Worm (Caenorhabditis elegans) whole organism, L4 larva: ENCODE results near the gene srj-37.
A peak's percentile ranks its signal among the peaks of the same experiment; 100 is the strongest.

Experiments
- F26F4.8 ChIP-seq: fragments of 200-800 bp; sonication (Bioruptor generic); conservative IDR thresholded peaks from 2 replicates; pipeline ENCODE4 v1.3.6; 2022; ENCODE audit warnings: missing genetic modification characterization, missing compliant biosample characterization
- F37D6.2 ChIP-seq: sonication (generic microtip); optimal IDR thresholded peaks from 2 replicates; lab custom pipeline; 2016; ENCODE audit warnings: mild to moderate bottlenecking, missing genetic modification characterization, missing compliant biosample characterization
- ZK337.2 ChIP-seq: fragments of 200-800 bp; sonication (Bioruptor generic); IDR thresholded peaks from 2 replicates; pipeline ENCODE4 v1.3.6; 2022; ENCODE audit warnings: missing genetic modification reagents, missing genetic modification characterization, missing compliant biosample characterization
- arid-1 ChIP-seq: fragments of 200-800 bp; sonication (Bioruptor generic); conservative IDR thresholded peaks from 2 replicates; pipeline ENCODE4 v1.3.6; 2022; ENCODE audit warnings: missing genetic modification reagents, missing genetic modification characterization, missing compliant biosample characterization
- ceh-20 ChIP-seq: fragments of 200-800 bp; sonication (Bioruptor generic); IDR thresholded peaks from 2 replicates; pipeline ENCODE4 v1.3.6; 2022; ENCODE audit warnings: missing genetic modification reagents, missing genetic modification characterization, missing compliant biosample characterization
- ceh-32 ChIP-seq: sonication (generic microtip); optimal IDR thresholded peaks from 2 replicates; lab custom pipeline; 2016; ENCODE audit warnings: mild to moderate bottlenecking, missing genetic modification characterization, missing compliant biosample characterization; ENCODE audit not compliant: poor library complexity
- ceh-82 ChIP-seq: sonication (generic microtip); optimal IDR thresholded peaks from 2 replicates; lab custom pipeline; 2017; ENCODE audit warnings: missing biosample characterization, missing genetic modification characterization
- daf-16 ChIP-seq, 3 experiments: sonication (generic microtip); optimal IDR thresholded peaks; 2 replicates each; lab custom pipeline; 2016 to 2017; ENCODE audit warnings: missing genetic modification characterization in 3 of 3, missing genetic modification reagents in 3 of 3, mild to moderate bottlenecking in 2 of 3, missing compliant biosample characterization in 2 of 3, missing biosample characterization in 1 of 3, moderate library complexity in 1 of 3
- daf-19 ChIP-seq: fragments of 200-800 bp; sonication (Bioruptor generic); conservative IDR thresholded peaks from 2 replicates; pipeline ENCODE4 v1.3.6; 2022; ENCODE audit warnings: missing genetic modification characterization, missing compliant biosample characterization
- dpl-1 ChIP-seq: fragments of 150-350 bp; optimal IDR thresholded peaks from 2 replicates; lab custom pipeline; 2014; ENCODE audit warnings: missing biosample characterization, missing genetic modification reagents, missing genetic modification characterization
- duxl-1 ChIP-seq: sonication (generic microtip); optimal IDR thresholded peaks from 2 replicates; lab custom pipeline; 2016; ENCODE audit warnings: mild to moderate bottlenecking, missing genetic modification characterization, moderate library complexity, missing compliant biosample characterization; ENCODE audit not compliant: poor library complexity
- dve-1 ChIP-seq: sonication (generic microtip); optimal IDR thresholded peaks from 2 replicates; lab custom pipeline; 2017; ENCODE audit warnings: antibody characterized with exemption, mild to moderate bottlenecking, missing genetic modification characterization, missing compliant biosample characterization; ENCODE audit not compliant: insufficient read depth
- fkh-10 ChIP-seq: fragments of 150-350 bp; optimal IDR thresholded peaks from 2 replicates; lab custom pipeline; 2014; ENCODE audit warnings: missing biosample characterization, missing genetic modification reagents, missing genetic modification characterization
- fos-1 ChIP-seq: fragments of 150-350 bp; optimal IDR thresholded peaks from 2 replicates; lab custom pipeline; 2014; ENCODE audit warnings: missing biosample characterization, missing genetic modification characterization
- hif-1 ChIP-seq, 2 experiments: sonication (generic microtip); optimal IDR thresholded peaks; 2 replicates each; lab custom pipeline; 2016 to 2017; ENCODE audit warnings: missing compliant biosample characterization in 2 of 2, missing genetic modification characterization in 2 of 2, missing genetic modification reagents in 2 of 2, missing genotype in 2 of 2, mild to moderate bottlenecking in 1 of 2
- hlh-30 ChIP-seq: sonication (generic microtip); optimal IDR thresholded peaks from 2 replicates; lab custom pipeline; 2017; ENCODE audit warnings: antibody characterized with exemption, mild to moderate bottlenecking, missing genetic modification characterization, missing compliant biosample characterization; ENCODE audit not compliant: insufficient read depth
- hmg-1.1 ChIP-seq: fragments of 200-800 bp; sonication (Bioruptor generic); IDR thresholded peaks from 2 replicates; pipeline ENCODE4 v1.3.6; 2022; ENCODE audit warnings: missing genetic modification reagents, missing genetic modification characterization, missing compliant biosample characterization
- lim-7 ChIP-seq: fragments of 200-800 bp; sonication (Bioruptor generic); IDR thresholded peaks from 2 replicates; pipeline ENCODE4 v1.3.6; 2022; ENCODE audit warnings: missing genetic modification characterization, missing compliant biosample characterization
- lin-13 ChIP-seq: fragments of 150-350 bp; optimal IDR thresholded peaks from 2 replicates; lab custom pipeline; 2014; ENCODE audit warnings: missing biosample characterization, missing genetic modification reagents, missing genetic modification characterization
- lsy-2 ChIP-seq, 2 experiments: fragments of 150-350 bp in 1 of 2; sonication (generic microtip) in 1 of 2; optimal IDR thresholded peaks; 2 replicates each; lab custom pipeline; 2014 to 2017; ENCODE audit warnings: missing biosample characterization in 2 of 2, missing genetic modification characterization in 2 of 2
- mdl-1 ChIP-seq, 2 experiments: fragments of 150-350 bp in 1 of 2; sonication (generic microtip) in 1 of 2; optimal IDR thresholded peaks; 2 replicates each; lab custom pipeline; 2014 to 2017; ENCODE audit warnings: missing biosample characterization in 2 of 2, missing genetic modification characterization in 2 of 2
- mep-1 ChIP-seq: fragments of 150-350 bp; sonication (generic microtip); optimal IDR thresholded peaks from 3 replicates; lab custom pipeline; 2014; ENCODE audit warnings: missing biosample characterization, missing genetic modification characterization
- mes-2 ChIP-seq: sonication (generic microtip); optimal IDR thresholded peaks from 2 replicates; lab custom pipeline; 2016; ENCODE audit warnings: missing genotype, mild to moderate bottlenecking, missing genetic modification characterization, missing compliant biosample characterization; ENCODE audit not compliant: poor library complexity, severe bottlenecking
- mxl-2 ChIP-seq: fragments of 200-800 bp; sonication (Bioruptor generic); conservative IDR thresholded peaks from 2 replicates; pipeline ENCODE4 v1.3.6; 2022; ENCODE audit warnings: missing genetic modification reagents, missing genetic modification characterization, missing compliant biosample characterization
- mxl-3 ChIP-seq: fragments of 200-800 bp; sonication (Bioruptor generic); optimal IDR thresholded peaks from 2 replicates; lab custom pipeline; 2018; ENCODE audit warnings: mild to moderate bottlenecking, missing genetic modification characterization, missing compliant biosample characterization
- nhr-10 ChIP-seq: fragments of 150-350 bp; optimal IDR thresholded peaks from 2 replicates; lab custom pipeline; 2014; ENCODE audit warnings: missing biosample characterization, missing genetic modification characterization
- nhr-102 ChIP-seq: sonication (generic microtip); optimal IDR thresholded peaks from 2 replicates; lab custom pipeline; 2016; ENCODE audit warnings: mild to moderate bottlenecking, missing genetic modification characterization, moderate library complexity, missing compliant biosample characterization
- nhr-11 ChIP-seq: fragments of 150-350 bp; optimal IDR thresholded peaks from 2 replicates; lab custom pipeline; 2014; ENCODE audit warnings: missing biosample characterization, missing genetic modification characterization
- nhr-111 ChIP-seq: fragments of 200-800 bp; sonication (Bioruptor generic); optimal IDR thresholded peaks from 2 replicates; lab custom pipeline; 2018; ENCODE audit warnings: mild to moderate bottlenecking, missing genetic modification characterization, missing compliant biosample characterization
- nhr-25 ChIP-seq: sonication (generic microtip); optimal IDR thresholded peaks from 2 replicates; lab custom pipeline; 2017; ENCODE audit warnings: missing genetic modification characterization, mild to moderate bottlenecking, missing compliant biosample characterization, antibody characterized with exemption, moderate library complexity, borderline replicate concordance; ENCODE audit not compliant: insufficient read depth
- nhr-28 ChIP-seq: fragments of 150-350 bp; optimal IDR thresholded peaks from 2 replicates; lab custom pipeline; 2014; ENCODE audit warnings: missing biosample characterization, missing genetic modification characterization
- nhr-48 ChIP-seq: sonication (generic microtip); optimal IDR thresholded peaks from 2 replicates; lab custom pipeline; 2016; ENCODE audit warnings: mild to moderate bottlenecking, missing genetic modification characterization, missing compliant biosample characterization
- nhr-6 ChIP-seq: fragments of 150-350 bp; optimal IDR thresholded peaks from 2 replicates; lab custom pipeline; 2014; ENCODE audit warnings: missing biosample characterization, missing genetic modification characterization
- nhr-77 ChIP-seq: fragments of 150-350 bp; optimal IDR thresholded peaks from 2 replicates; lab custom pipeline; 2014; ENCODE audit warnings: missing biosample characterization, missing genetic modification characterization
- php-3 ChIP-seq: fragments of 200-800 bp; sonication (Bioruptor generic); IDR thresholded peaks from 2 replicates; pipeline ENCODE4 v1.3.6; 2022; ENCODE audit warnings: missing genetic modification reagents, missing genetic modification characterization, missing compliant biosample characterization
- sdz-12 ChIP-seq: fragments of 200-800 bp; sonication (Bioruptor generic); optimal IDR thresholded peaks from 2 replicates; lab custom pipeline; 2018; ENCODE audit warnings: mild to moderate bottlenecking, missing genetic modification characterization, missing compliant biosample characterization
- skn-1 ChIP-seq: fragments of 150-350 bp; optimal IDR thresholded peaks from 2 replicates; lab custom pipeline; 2014; ENCODE audit warnings: missing biosample characterization, missing genetic modification characterization
- tag-97 ChIP-seq: fragments of 200-800 bp; sonication (Bioruptor generic); IDR thresholded peaks from 2 replicates; pipeline ENCODE4 v1.3.6; 2022; ENCODE audit warnings: missing genetic modification characterization, missing compliant biosample characterization
- tra-1 ChIP-seq: fragments of 200-800 bp; sonication (Bioruptor generic); IDR thresholded peaks from 2 replicates; pipeline ENCODE4 v1.3.6; 2022; ENCODE audit warnings: missing genetic modification reagents, missing genetic modification characterization, missing compliant biosample characterization
- unc-62 ChIP-seq, 3 experiments: fragments of 150-350 bp in 1 of 3; sonication (generic microtip); optimal IDR thresholded peaks in 2 of 3; peaks in 1 of 3; 1 replicate in 1 of 3; 2 replicates in 2 of 3; lab custom pipeline; 2014 to 2017; ENCODE audit warnings: missing biosample characterization in 3 of 3, missing genetic modification characterization in 3 of 3, missing genetic modification reagents in 3 of 3, missing genotype in 1 of 3
- zfp-2 ChIP-seq: sonication (generic microtip); optimal IDR thresholded peaks from 2 replicates; lab custom pipeline; 2016; ENCODE audit warnings: mild to moderate bottlenecking, missing genetic modification characterization, missing compliant biosample characterization
- zfp-3 ChIP-seq: fragments of 200-800 bp; sonication (Bioruptor generic); conservative IDR thresholded peaks from 2 replicates; pipeline ENCODE4 v1.3.6; 2022; ENCODE audit warnings: missing genetic modification reagents, missing genetic modification characterization, missing compliant biosample characterization
- ztf-11 ChIP-seq: fragments of 150-350 bp; optimal IDR thresholded peaks from 2 replicates; lab custom pipeline; 2014; ENCODE audit warnings: missing biosample characterization, missing genetic modification characterization

srj-37 gene

DNA sequence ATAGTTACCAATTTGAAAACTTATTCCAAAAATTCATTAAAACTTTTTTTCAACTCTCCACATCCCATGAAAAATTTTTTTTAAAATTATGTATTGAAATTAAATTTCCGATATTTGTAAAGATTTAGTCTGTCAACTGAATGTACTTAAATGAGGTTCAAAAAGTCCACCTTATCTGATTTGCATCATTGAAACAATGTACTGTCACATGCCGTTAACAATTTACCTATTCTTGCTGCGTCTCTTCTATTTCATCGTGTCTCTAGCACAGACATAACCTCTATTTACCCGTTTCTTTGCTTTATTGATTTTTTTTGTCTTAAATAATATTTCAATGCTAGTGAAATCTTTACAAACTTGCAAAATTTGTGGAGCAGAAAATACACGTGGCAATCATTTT lies 28.2 kb upstream of the srj-37 start, which contains the start of gene nhr-90:
Gene nhr-90, plus strand, starts transcription at position 296 of the 400 bp plus-strand sequence.
- peak; percentile 9 for TF ChIP-seq nhr-28 (tag; lab: Kevin White, UChicago)
- TF ChIP-seq ZK337.2 (GFP tag; lab: Robert Waterston, UW), result no peak
- TF ChIP-seq sdz-12, result no peak
- TF ChIP-seq hlh-30, result peak; percentile 70

DNA sequence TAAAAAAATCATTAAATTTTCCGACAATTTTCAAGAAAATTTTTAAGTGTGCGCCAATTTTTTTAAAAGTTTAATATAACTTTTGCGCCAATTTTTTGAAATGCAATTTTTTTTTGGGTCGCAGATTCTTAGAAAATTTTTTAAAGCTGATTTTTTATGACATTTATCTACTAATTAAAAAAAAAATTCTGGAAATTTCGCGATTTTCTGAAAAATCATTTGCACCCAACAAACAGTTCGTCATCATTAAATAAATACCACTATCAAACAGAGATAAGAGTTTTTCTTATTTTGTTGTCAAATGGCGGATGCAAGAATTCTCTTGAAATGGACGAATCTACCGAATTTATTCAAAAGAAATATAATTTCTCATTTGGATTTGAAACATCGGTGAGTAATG lies 23.2 kb upstream of the srj-37 start, which contains the start of gene F48G7.13:
Gene F48G7.13, plus strand, starts transcription at position 301 of the 400 bp plus-strand sequence.
- TF ChIP-seq F37D6.2 (no peak), daf-16 (GFP tag; optimal IDR thresholded peaks at IDR 0.05; lab: Kevin White, UChicago) (no peak), daf-16 (tag; optimal IDR thresholded peaks at IDR 0.05; lab: Kevin White, UChicago) (peak; percentile 55), daf-19 (GFP tag; lab: Robert Waterston, UW) (no peak), lim-7 (GFP tag; lab: Robert Waterston, UW) (no peak)

DNA sequence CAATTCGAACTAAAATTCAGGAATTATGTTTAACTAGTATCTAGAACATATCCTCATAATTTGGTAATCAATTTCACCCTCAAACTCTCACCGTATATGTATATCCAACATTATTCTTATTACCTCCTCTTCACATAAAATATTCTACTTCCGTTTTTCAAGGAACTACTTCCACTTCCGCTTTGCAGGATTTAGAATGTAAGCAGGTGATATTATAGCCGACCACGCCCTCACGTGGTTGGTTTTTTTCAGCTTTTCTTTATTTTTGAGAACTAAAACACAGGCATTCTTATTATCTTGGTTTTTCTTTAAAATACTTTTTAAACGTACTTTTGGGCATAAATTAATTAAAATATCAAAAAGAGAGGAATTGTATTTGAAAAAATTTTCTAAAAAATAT lies 20.5 kb upstream of the srj-37 start:
- TF ChIP-seq nhr-11, result peak; percentile 12
- no peak for TF ChIP-seq fos-1 (tag; lab: Kevin White, UChicago)
- TF ChIP-seq ztf-11 (tag; lab: Kevin White, UChicago), result no peak
- no peak for TF ChIP-seq arid-1 (GFP tag; lab: Robert Waterston, UW)

DNA sequence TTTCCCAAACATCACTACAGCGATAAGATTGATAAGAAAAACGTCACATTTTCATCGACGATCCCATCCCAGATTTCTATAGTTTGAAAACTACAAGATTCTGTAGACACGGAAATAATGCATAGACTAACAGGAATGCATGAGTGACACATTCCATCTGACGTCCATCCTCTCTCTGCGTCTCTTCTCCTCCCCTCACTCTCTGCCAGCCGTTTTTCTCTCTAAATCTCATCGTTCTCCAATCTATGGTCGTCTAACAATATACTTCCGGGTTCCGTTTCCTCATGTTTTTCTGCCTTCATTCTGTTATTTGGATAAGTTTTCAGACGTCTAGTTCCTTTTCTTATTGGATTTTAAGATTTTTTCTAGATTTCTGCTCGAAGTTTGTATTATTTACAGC lies 19.4 kb upstream of the srj-37 start, which contains the start of gene F48G7.4:
Gene F48G7.4, plus strand, starts transcription at position 400 of the 400 bp plus-strand sequence.
- TF ChIP-seq mes-2 (tag; lab: Kevin White, UChicago) (peak; percentile 56), tag-97 (0 out of 2 replicates have a peak, but pooled peaks have one; percentile 33), nhr-10 (tag; lab: Kevin White, UChicago) (no peak), dpl-1 (peak; percentile 10), nhr-111 (no peak), nhr-102 (tag; lab: Kevin White, UChicago) (no peak), mdl-1 (tag; optimal IDR thresholded peaks at IDR 0.05; lab: Kevin White, UChicago) (peak in 1 of 2 experiments; percentile 60), nhr-25 (tag; lab: Kevin White, UChicago) (no peak), php-3 (GFP tag; lab: Robert Waterston, UW) (no peak), daf-16 (GFP tag; optimal IDR thresholded peaks at IDR 0.05; lab: Kevin White, UChicago) (no peak), daf-16 (tag; optimal IDR thresholded peaks at IDR 0.05; lab: Kevin White, UChicago) (no peak), nhr-48 (tag; lab: Kevin White, UChicago) (peak; percentile 24), mep-1 (tag; lab: Kevin White, UChicago) (peak; percentile 73), zfp-2 (tag; lab: Kevin White, UChicago) (no peak), lin-13 (no peak), ceh-82 (tag; lab: Kevin White, UChicago) (no peak), ZK337.2 (GFP tag; lab: Robert Waterston, UW) (no peak), tra-1 (GFP tag; lab: Robert Waterston, UW) (peak; percentile 77), fos-1 (tag; lab: Kevin White, UChicago) (no peak), F37D6.2 (peak; percentile 15), hmg-1.1 (GFP tag; lab: Robert Waterston, UW) (peak; percentile 56; the same call in 1 of the 2 replicates), unc-62 (GFP tag; optimal IDR thresholded peaks at IDR 0.05 in 1 of 2; lab: Kevin White, UChicago) (peak in 1 of 2 experiments; percentile 99), unc-62 (tag; optimal IDR thresholded peaks at IDR 0.05; lab: Kevin White, UChicago) (no peak), mxl-2 (GFP tag; lab: Robert Waterston, UW) (no peak), nhr-6 (tag; lab: Kevin White, UChicago) (peak; percentile 30), nhr-77 (no peak), zfp-3 (GFP tag; lab: Robert Waterston, UW) (no peak), ceh-20 (GFP tag; lab: Robert Waterston, UW) (peak; percentile 60; the same call in 1 of the 2 replicates), dve-1 (tag; lab: Kevin White, UChicago) (peak; percentile 47), ceh-32 (tag; lab: Kevin White, UChicago) (no peak), F26F4.8 (GFP tag; lab: Robert Waterston, UW) (no peak), hif-1 (tag; optimal IDR thresholded peaks at IDR 0.05; lab: Kevin White, UChicago) (peak in 1 of 2 experiments; percentile 26), lsy-2 (tag; optimal IDR thresholded peaks at IDR 0.05; lab: Kevin White, UChicago) (peak; percentile 40 to 76), mxl-3 (GFP tag; lab: Kevin White, UChicago) (no peak), duxl-1 (tag; lab: Kevin White, UChicago) (peak; percentile 50), skn-1 (no peak), fkh-10 (peak; percentile 65)
